Worm (Caenorhabditis elegans): ENCODE data around the gene msp-33.

Gene msp-33

ce11 chrII:4856113-4856512, 36.4 kb downstream of the msp-33 start:
- TF ChIP-seq tbx-37 (GFP tag; conservative IDR thresholded peaks at IDR 0.05) (no peak), hmbx-1 (tag; optimal IDR thresholded peaks at IDR 0.05) (no peak), pes-1 (GFP tag; IDR thresholded peaks at IDR 0.05) (no peak), hnd-1 (tag; optimal IDR thresholded peaks at IDR 0.05) (no peak)

- no peak for TF ChIP-seq tra-4 (tag; optimal IDR thresholded peaks at IDR 0.05)
These were observed 37.0 kb downstream of the msp-33 start for ce11 chrII:4855489-4855888.

DNA sequence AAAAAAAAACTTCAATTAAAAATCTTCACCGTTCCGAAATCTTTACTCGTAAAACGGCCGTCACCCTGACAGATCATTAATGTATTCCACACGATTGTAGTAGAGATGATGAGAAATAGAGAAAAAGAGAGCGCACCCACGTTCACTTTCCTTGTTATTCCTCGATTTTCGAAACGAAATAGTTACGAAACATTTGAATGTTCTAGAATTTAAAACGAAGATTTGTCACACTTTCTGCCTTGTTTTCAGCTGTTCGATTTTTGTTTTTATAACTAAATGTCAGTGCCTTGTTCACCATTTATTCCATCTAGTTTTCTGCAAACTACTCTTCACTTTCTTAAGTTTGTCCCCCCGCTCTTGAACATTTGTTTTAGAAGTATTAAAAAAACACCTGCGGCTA, 37.7 kb downstream of the msp-33 start:
- TF ChIP-seq tbx-37 (GFP tag; conservative IDR thresholded peaks at IDR 0.05) (no peak), ets-7 (tag; optimal IDR thresholded peaks at IDR 0.05) (no peak), B0310.2 (tag; optimal IDR thresholded peaks at IDR 0.05) (no peak), aly-1 (tag; optimal IDR thresholded peaks at IDR 0.05) (no peak), ceh-13 (GFP tag; optimal IDR thresholded peaks at IDR 0.05) (no peak), tbx-11 (GFP tag; IDR thresholded peaks at IDR 0.05) (no peak), tra-4 (tag; optimal IDR thresholded peaks at IDR 0.05) (no peak), pes-1 (GFP tag; IDR thresholded peaks at IDR 0.05) (no peak), hmg-4 (GFP tag; optimal IDR thresholded peaks at IDR 0.05) (no peak), ama-1 (optimal IDR thresholded peaks at IDR 0.05) (no peak), ceh-36 (tag; optimal IDR thresholded peaks at IDR 0.05) (no peak), scrt-1 (GFP tag; IDR thresholded peaks at IDR 0.05) (no peak), F13C5.2 (tag; optimal IDR thresholded peaks at IDR 0.05) (no peak), sea-1 (GFP tag; conservative IDR thresholded peaks at IDR 0.05) (no peak), hmbx-1 (tag; optimal IDR thresholded peaks at IDR 0.05) (no peak), hnd-1 (tag; optimal IDR thresholded peaks at IDR 0.05) (no peak)

DNA sequence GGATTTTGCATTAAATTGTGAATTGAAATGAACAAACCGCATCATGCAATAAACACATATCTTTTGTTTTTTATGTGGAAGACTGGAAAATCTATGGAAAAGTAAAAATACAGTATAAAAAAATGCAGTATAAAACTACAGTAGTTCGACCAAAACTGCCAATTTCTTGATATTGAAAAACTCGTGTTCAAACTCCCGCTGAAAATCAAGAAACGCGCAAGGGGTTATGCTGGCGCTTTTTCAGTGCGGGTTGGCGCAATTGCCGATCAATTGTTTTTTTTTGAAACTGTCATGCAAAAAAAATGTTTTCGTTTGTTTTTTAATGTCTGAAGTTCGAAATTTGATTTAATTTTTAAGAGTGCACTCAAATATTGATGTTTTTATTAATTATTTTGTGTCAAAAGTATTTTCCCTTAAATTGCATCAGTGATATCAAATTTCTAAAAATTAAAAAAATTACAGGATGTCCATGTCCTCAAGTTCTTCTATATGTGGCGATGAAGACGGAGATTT, 40.8 kb downstream of the msp-33 start, which contains the start of gene dnj-9:
Gene dnj-9 (plus strand): TSS at position 463 of the 513 bp plus-strand sequence.
- peak; percentile 59; the same call in 1 of the 2 replicates for TF ChIP-seq scrt-1 (GFP tag; IDR thresholded peaks at IDR 0.05)
- TF ChIP-seq pes-1 (GFP tag; IDR thresholded peaks at IDR 0.05), result peak; percentile 48; the same call in 1 of the 2 replicates
- TF ChIP-seq tra-4 (tag; optimal IDR thresholded peaks at IDR 0.05), result no peak
- peak; percentile 62; the same call in 1 of the 2 replicates for TF ChIP-seq flt-1 (GFP tag; IDR thresholded peaks at IDR 0.05)
- peak; percentile 29 for TF ChIP-seq hmbx-1 (tag; optimal IDR thresholded peaks at IDR 0.05)
- TF ChIP-seq B0310.2 (tag; optimal IDR thresholded peaks at IDR 0.05), result no peak
- peak; percentile 30 for TF ChIP-seq ceh-36 (tag; optimal IDR thresholded peaks at IDR 0.05)
- TF ChIP-seq F13C5.2 (tag; optimal IDR thresholded peaks at IDR 0.05), result peak; percentile 68
- peak; percentile 32 for TF ChIP-seq hnd-1 (tag; optimal IDR thresholded peaks at IDR 0.05)
- 0 out of 2 replicates have a peak, but pooled peaks have one; percentile 31 for TF ChIP-seq tbx-37 (GFP tag; conservative IDR thresholded peaks at IDR 0.05)

ce11 chrII:4849885-4850284, 42.6 kb downstream of the msp-33 start, which contains the start of gene T23B7.3:
T23B7.3 (plus strand) TSS chrII:4850185.
- TF ChIP-seq ceh-36 (tag; optimal IDR thresholded peaks at IDR 0.05), result no peak
- TF ChIP-seq flt-1 (GFP tag; IDR thresholded peaks at IDR 0.05), result no peak
- TF ChIP-seq ets-7 (tag; optimal IDR thresholded peaks at IDR 0.05), result no peak
- TF ChIP-seq sea-1 (GFP tag; conservative IDR thresholded peaks at IDR 0.05), result no peak
- no peak for TF ChIP-seq scrt-1 (GFP tag; IDR thresholded peaks at IDR 0.05)
- no peak for TF ChIP-seq ceh-13 (GFP tag; optimal IDR thresholded peaks at IDR 0.05)

Data from whole organism, early embryonic.